Fruit fly (Drosophila melanogaster): Measurements from ENCODE around the gene betaNACtes1.

DNA sequence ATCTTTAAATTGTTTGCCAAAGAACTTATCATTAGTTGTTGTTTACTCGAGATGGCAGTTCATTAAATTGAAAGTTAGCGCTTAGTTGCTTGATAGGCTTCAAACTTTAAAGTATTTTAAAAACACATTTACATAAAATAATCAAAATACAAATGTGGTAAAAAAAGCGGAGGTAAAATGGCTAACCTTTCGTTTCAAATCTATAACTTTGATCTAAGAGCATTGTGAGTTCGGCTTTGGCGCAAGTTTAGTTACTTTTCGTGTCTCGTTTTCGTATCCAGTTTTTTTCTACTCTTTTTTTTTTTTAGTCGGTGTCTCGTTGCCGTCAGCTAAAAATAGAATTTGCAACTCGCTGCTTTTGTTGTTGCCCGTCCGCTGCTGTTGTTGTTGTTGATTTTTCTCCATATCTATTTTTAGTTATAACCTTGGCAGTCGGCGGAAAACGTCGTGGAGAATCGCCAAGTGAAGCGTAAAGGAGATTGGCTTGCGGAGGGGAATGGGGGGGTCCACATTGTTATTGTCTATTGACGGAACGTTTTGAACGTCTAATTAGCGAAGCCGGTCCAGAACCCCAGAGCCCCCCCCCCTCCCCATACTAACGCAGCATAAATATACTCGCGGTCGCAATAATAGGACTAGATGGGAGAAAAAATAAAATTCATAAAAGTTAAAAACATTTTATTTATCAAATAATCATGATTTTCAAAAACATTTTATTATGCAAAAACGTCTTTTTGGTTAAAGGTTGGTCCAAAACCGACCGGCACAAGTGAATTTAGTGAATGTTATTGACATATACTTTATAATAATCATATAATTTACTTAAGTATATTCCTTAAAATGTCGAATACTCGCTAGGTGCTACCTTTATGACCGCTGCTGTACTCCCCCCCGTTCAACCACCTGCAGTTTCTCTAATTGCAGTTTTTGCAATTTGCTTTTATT is 42.4 kb upstream of the betaNACtes1 start:
- TF ChIP-seq odd (GFP tag; optimal IDR thresholded peaks at IDR 0.05) = no peak
- no peak for TF ChIP-seq trem (tag; optimal IDR thresholded peaks at IDR 0.05)
- TF ChIP-seq cas (GFP tag; IDR thresholded peaks at IDR 0.05) = no peak
- TF ChIP-seq nom (GFP tag; optimal IDR thresholded peaks at IDR 0.05) = peak; percentile 55
- TF ChIP-seq Abd-B (GFP tag; optimal IDR thresholded peaks at IDR 0.05) = peak; percentile 23
- TF ChIP-seq ttk (GFP tag; IDR thresholded peaks at IDR 0.05) = no peak
- 0 out of 2 replicates have a peak, but pooled peaks have one; percentile 19 for TF ChIP-seq Xrp1 (GFP tag; IDR thresholded peaks at IDR 0.05)
- TF ChIP-seq zfh2 (GFP tag; optimal IDR thresholded peaks at IDR 0.05) = no peak
- no peak for TF ChIP-seq CG7271 (tag; optimal IDR thresholded peaks at IDR 0.05)
- no peak for TF ChIP-seq CG13287 (GFP tag; IDR thresholded peaks at IDR 0.05; ENCODE audit: partially characterized antibody)

Data from whole organism, embryonic.